Worm (Caenorhabditis elegans): ENCODE results near the gene Y39A3A.2.

Gene Y39A3A.2

ce11 chrIII:2100842-2101241, 43.4 kb upstream of the Y39A3A.2 start (continued):
- TF ChIP-seq nhr-20 (tag; optimal IDR thresholded peaks at IDR 0.05) (peak; percentile 61), C16A3.4 (tag; optimal IDR thresholded peaks at IDR 0.05) (peak; percentile 54), ceh-82 (tag; optimal IDR thresholded peaks at IDR 0.05) (peak; percentile 56 to 74 (median 60)), dpl-1 (GFP tag; optimal IDR thresholded peaks at IDR 0.05) (peak; percentile 26 to 66 (median 58)), fkh-10 (GFP tag; optimal IDR thresholded peaks at IDR 0.05) (peak; percentile 93), grh-1 (GFP tag; IDR thresholded peaks at IDR 0.05) (peak; percentile 67), skn-1 (tag; optimal IDR thresholded peaks at IDR 0.05) (peak; percentile 49), blmp-1 (tag; optimal IDR thresholded peaks at IDR 0.05) (no peak), lin-13 (GFP tag; optimal IDR thresholded peaks at IDR 0.05) (peak; percentile 76), lsy-2 (tag; optimal IDR thresholded peaks at IDR 0.05) (peak; percentile 78 to 81), nhr-84 (tag; optimal IDR thresholded peaks at IDR 0.05) (no peak), fos-1 (tag; optimal IDR thresholded peaks at IDR 0.05) (peak; percentile 10), fkh-8 (tag; optimal IDR thresholded peaks at IDR 0.05) (peak; percentile 58), nhr-47 (tag; optimal IDR thresholded peaks at IDR 0.05) (peak; percentile 89), efl-1 (optimal IDR thresholded peaks at IDR 0.05) (peak; percentile 81 to 90), efl-1 (GFP tag; optimal IDR thresholded peaks at IDR 0.05 in 1 of 2) (peak; percentile 58 to 94), snu-23 (GFP tag; optimal IDR thresholded peaks at IDR 0.05) (peak; percentile 85), sup-37 (GFP tag; optimal IDR thresholded peaks at IDR 0.05) (peak; percentile 43), ceh-88 (GFP tag; IDR thresholded peaks at IDR 0.05) (no peak; the same call in 1 of the 2 replicates), lir-3 (tag; optimal IDR thresholded peaks at IDR 0.05; ENCODE audit: poor library complexity) (no peak), ceh-8 (GFP tag; optimal IDR thresholded peaks at IDR 0.05) (no peak), dsc-1 (tag; optimal IDR thresholded peaks at IDR 0.05) (peak; percentile 59), hlh-17 (GFP tag; optimal IDR thresholded peaks at IDR 0.05; ENCODE audit: borderline replicate concordance) (no peak), mab-9 (GFP tag; IDR thresholded peaks at IDR 0.05) (peak; percentile 74), elt-2 (tag; optimal IDR thresholded peaks at IDR 0.05) (peak; percentile 2), tbx-2 (tag; optimal IDR thresholded peaks at IDR 0.05) (peak; percentile 79), swsn-7 (tag; optimal IDR thresholded peaks at IDR 0.05) (peak; percentile 88), nhr-11 (tag; optimal IDR thresholded peaks at IDR 0.05) (peak; percentile 4), nhr-85 (tag) (peak; percentile 91), fkh-4 (tag; optimal IDR thresholded peaks at IDR 0.05; ENCODE audit: borderline replicate concordance) (no peak), ama-1 (optimal IDR thresholded peaks at IDR 0.05) (no peak), egl-27 (tag; optimal IDR thresholded peaks at IDR 0.05) (peak in 1 of 2 experiments; percentile 53), jun-1 (tag; optimal IDR thresholded peaks at IDR 0.05) (peak; percentile 71)

ce11 chrIII:2099808-2100366, 42.4 kb upstream of the Y39A3A.2 start:
- peak; percentile 19 for TF ChIP-seq elt-2 (tag; optimal IDR thresholded peaks at IDR 0.05)
- TF ChIP-seq efl-1 (optimal IDR thresholded peaks at IDR 0.05): no peak
- TF ChIP-seq efl-1 (GFP tag; optimal IDR thresholded peaks at IDR 0.05 in 1 of 2): peak in 1 of 2 experiments; percentile 22
- TF ChIP-seq aly-2 (tag; optimal IDR thresholded peaks at IDR 0.05): no peak
- TF ChIP-seq jun-1 (tag; optimal IDR thresholded peaks at IDR 0.05): peak; percentile 6

ce11 chrIII:2098185-2098584, 40.7 kb upstream of the Y39A3A.2 start:
- TF ChIP-seq pax-3 (tag; optimal IDR thresholded peaks at IDR 0.05) (no peak), unc-62 (GFP tag; optimal IDR thresholded peaks at IDR 0.05) (no peak), snu-23 (GFP tag; optimal IDR thresholded peaks at IDR 0.05) (no peak), irx-1 (tag; optimal IDR thresholded peaks at IDR 0.05) (no peak), hpl-2 (GFP tag; optimal IDR thresholded peaks at IDR 0.05) (no peak), lin-13 (GFP tag; optimal IDR thresholded peaks at IDR 0.05) (no peak), mdl-1 (tag; optimal IDR thresholded peaks at IDR 0.05) (no peak), aly-2 (tag; optimal IDR thresholded peaks at IDR 0.05) (no peak), dsc-1 (tag; optimal IDR thresholded peaks at IDR 0.05) (no peak), C04F5.9 (tag; optimal IDR thresholded peaks at IDR 0.05) (no peak), grh-1 (GFP tag; IDR thresholded peaks at IDR 0.05) (no peak), ces-1 (GFP tag; optimal IDR thresholded peaks at IDR 0.05) (no peak), fkh-4 (tag; optimal IDR thresholded peaks at IDR 0.05; ENCODE audit: borderline replicate concordance) (no peak), hlh-4 (tag; optimal IDR thresholded peaks at IDR 0.05) (no peak), xbp-1 (tag; optimal IDR thresholded peaks at IDR 0.05) (no peak), tbx-2 (tag; optimal IDR thresholded peaks at IDR 0.05) (no peak), aha-1 (tag; optimal IDR thresholded peaks at IDR 0.05) (no peak), pag-3 (tag; optimal IDR thresholded peaks at IDR 0.05; ENCODE audit: borderline replicate concordance, insufficient read depth) (no peak), efl-1 (optimal IDR thresholded peaks at IDR 0.05) (no peak), efl-1 (GFP tag; optimal IDR thresholded peaks at IDR 0.05 in 1 of 2) (no peak), rnt-1 (tag; optimal IDR thresholded peaks at IDR 0.05) (no peak)

All from whole organism, L1 larva.